Fruit fly (Drosophila melanogaster) whole organism, larva: Measurements from ENCODE around the gene Ubqn.

Source experiments
- noc ChIP-seq: fragments of 200-800 bp; sonication (Bioruptor generic); optimal IDR thresholded peaks from 3 replicates; lab custom pipeline; 2019; ENCODE audit warnings: missing biosample characterization, mild to moderate bottlenecking, missing genetic modification characterization, moderate library complexity

Ubqn gene

dm6 chrX:19665684-19666141 is 17.9 kb upstream of the Ubqn start:
- TF ChIP-seq noc (tag; lab: Kevin White, UChicago): peak; percentile 30

dm6 chrX:19666991-19667409 is 16.6 kb upstream of the Ubqn start, which contains the start of gene Zw:
Gene Zw, plus strand, starts transcription at chrX:19667252.
- peak; percentile 26 for TF ChIP-seq noc (tag; lab: Kevin White, UChicago)

DNA sequence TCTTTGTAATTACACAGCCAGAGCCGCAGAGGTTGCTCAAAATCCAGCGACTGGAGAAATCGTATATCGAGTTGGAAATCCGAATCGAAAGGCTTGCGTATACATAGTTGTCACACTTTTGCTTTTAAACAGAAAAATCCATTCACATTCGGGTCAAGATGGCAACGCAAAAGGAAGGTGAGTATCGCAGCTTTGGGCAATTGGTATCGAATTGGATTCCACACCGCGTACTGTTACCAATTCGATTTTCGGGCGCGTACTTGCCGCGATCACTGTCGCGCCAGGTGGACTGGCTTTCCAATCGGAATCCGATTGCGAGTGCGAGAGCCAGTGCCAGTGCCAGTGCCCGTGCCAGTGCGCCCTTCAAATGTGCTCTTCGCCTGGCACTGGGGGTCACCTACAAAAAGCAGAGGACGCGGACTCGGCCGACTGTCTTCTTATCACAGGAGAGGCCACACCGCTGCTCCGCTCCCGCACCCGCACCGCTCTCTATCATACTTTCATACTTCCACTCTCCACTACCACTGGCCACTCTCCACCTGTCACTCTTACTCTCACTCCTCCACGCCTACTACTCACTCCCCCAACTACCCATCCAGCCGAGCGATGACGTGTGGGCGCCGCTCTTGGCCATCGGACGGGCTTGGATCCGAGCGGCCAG is 16.0 kb upstream of the Ubqn start:
- TF ChIP-seq noc (tag; lab: Kevin White, UChicago): no peak

dm6 chrX:19668405-19668804 is 15.2 kb upstream of the Ubqn start:
- peak; percentile 99 for TF ChIP-seq noc (tag; lab: Kevin White, UChicago)

DNA sequence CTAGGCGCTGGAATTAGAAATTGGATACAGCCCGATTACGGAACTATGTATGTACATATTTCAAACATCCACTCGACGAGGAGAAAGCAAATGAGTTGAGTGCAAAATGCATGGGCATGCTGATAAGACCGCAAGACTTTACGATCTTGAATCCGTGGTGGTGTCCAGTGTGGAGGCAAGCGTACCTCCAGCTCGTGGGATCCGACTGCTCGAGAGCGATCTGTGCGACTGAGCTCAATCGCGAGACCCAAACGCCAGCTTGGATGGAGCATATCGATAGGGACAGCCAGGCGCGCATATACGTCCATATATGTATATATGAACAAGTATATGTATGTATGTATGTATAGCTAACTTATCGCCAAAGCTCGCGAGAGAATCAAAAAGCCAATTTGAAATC is 7.9 kb upstream of the Ubqn start, which contains the start of gene et:
et (minus strand) TSS at position 230 of the 400 bp plus-strand sequence.
- no peak for TF ChIP-seq noc (tag; lab: Kevin White, UChicago)

DNA sequence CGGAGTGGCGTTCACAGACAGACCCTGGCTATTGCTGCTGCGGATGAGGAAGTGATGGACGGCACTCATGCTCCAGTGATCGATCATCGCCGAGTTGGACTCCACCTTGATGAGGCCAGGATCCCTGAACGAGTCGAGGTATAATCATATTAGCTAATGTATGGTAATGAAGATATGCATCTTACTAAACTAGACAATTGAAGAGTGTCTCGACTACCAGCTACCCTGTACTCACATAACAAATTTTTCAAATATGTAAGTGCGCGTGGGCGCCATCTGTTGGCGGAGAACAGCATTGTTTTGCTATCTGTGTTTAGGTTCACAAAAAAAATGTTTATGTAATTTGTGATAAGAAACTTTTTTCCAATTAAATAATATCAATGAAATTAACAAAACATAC is 4.4 kb upstream of the Ubqn start:
- TF ChIP-seq noc (tag; lab: Kevin White, UChicago): no peak

- no peak for TF ChIP-seq noc (tag; lab: Kevin White, UChicago)
Observed at dm6 chrX:19684048-19684447, 440 bp downstream of the Ubqn start.

- no peak for TF ChIP-seq noc (tag; lab: Kevin White, UChicago)
Observed at dm6 chrX:19688848-19689247, 5.2 kb downstream of the Ubqn start, which contains the start of gene CG14227. Gene CG14227, minus strand, starts transcription at chrX:19688948.

DNA sequence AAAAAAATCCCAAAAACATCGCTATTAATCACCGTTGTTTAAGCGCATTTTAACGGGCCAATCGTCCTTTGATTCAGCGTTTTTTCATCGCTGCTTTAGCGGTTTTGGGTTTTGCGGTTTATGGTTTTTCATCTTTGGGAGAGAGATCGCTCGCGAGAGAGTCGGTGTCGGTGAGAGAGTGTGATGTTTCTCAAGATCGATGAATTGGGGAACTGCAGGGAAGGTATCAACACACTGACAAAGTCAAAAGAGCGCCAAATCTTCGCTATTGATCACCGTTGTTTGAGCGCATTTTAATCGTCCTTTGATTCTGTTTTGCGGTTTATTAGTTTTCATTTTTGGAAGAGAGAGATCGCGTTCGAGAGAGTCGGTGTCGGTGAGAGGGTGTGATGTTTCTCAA is 6.4 kb downstream of the Ubqn start:
- TF ChIP-seq noc (tag; lab: Kevin White, UChicago): no peak

DNA sequence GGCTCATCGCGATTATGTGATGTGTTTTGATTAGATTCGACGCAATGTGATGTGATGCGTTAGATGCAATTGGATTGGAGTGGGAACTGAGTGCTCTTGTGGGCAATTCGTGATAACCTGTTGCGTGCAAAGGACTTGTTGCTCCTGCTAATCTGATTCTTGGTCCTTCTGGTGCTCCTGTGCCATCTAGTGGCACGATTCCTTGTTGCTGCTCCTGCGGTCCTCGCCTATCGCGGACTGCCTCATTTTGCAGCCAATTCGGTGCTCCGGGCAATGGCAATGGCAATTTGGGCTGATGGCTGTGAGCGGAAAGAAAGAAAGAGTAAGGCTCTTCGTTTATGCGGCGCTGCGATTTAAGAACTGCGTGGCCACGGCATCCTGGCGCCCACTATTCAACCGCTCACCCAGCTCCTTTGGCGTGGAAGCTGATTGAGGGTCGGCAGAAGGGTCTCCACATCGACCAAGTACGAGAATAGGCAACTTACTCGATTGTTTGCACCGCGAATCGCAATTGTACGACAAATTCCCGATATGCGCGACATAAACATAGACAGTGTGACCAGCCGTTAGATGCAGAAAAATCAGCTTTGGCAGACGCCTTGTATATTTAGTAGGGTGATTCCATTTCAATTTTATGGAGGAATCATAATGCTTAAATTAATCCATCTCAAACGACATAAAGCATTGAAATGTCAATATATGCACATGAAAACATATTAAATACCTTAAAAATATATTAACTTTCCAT is 9.5 kb downstream of the Ubqn start, which contains the start of gene Mer:
Mer (minus strand) TSS at position 550 of the 748 bp plus-strand sequence.
- TF ChIP-seq noc (tag; lab: Kevin White, UChicago): peak; percentile 77

DNA sequence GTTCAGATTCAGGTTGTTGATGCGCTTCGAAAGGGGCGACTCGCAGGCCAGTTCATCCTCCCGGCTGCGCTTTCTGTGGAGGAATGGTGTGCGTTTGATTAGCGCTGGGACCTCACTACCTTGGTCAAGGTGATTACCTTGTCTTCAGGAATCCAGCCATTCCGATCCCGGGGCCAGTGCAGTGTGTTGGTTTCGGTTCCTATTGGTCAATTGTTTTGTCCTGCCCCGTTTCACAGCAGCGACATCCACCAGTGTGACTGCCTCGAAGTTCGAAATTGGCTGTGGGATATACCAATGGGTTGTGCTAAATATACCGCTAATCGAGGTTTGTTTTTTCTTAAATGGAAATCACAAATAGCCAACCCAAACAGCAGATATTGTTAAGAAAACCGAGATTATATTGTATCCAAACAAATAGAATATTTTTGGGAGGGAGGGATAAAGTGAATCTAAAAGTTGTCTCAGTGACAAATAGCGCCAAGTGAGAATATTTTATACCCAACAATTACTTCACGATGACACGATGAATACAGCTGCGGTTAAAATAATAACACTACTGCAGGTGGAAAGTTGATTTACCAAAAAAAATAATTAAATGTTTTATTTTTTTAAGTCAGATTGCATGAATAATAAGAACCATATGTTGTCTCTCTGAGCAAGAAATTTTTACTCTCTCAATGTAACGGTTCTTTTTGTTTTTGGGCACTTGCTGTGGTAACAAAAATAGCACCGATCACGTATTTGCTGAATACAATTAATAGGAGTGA is 11.4 kb downstream of the Ubqn start, which contains the start of gene CG14229:
CG14229 (minus strand) TSS at position 459 of the 767 bp plus-strand sequence.
- TF ChIP-seq noc (tag; lab: Kevin White, UChicago): no peak

DNA sequence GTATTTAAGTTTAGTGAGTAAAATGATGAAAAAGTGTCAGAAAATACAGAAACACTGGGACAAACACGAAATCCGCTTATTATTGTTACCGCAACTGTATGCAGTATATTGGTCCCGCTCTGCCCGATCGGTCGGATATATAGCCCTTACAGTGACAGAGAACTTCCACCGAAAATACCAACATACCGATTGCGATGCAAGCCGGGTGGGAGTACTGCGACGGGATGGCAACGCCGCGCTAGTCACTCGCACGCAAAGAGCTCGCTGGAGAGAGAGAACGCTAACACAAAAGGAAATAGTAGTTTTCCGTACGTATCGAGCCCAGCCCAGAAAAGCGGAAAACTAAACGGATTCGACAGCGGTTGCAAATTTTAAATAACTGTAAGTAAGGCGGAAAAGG is 13.2 kb downstream of the Ubqn start, which contains the start of gene Cdc42:
Cdc42 (plus strand) TSS at position 247 of the 400 bp plus-strand sequence.
- no peak for TF ChIP-seq noc (tag; lab: Kevin White, UChicago)

- TF ChIP-seq noc (tag; lab: Kevin White, UChicago): no peak
Observed at dm6 chrX:19697255-19697877, 13.8 kb downstream of the Ubqn start.

DNA sequence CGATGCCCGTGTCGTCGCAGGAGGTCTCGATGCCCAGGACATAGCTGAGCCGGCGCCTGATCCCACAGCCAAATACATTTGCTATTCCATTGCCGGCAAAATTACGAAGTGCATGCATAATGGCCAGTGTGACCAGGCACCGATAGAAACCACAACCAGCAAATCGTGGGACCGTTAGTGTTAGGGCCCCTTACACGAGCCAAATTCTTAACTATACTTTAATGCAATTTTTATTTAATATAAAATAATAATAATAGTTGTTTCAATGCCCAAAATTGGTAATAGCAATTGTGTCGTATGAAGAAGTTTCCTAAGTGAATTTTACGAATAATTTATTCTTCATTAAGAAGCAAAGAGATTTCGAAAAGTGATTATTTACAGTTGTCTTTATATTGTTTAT is 18.0 kb downstream of the Ubqn start, which contains the start of gene Tcs4:
Tcs4 (minus strand) TSS at position 145 of the 400 bp plus-strand sequence.
- no peak for TF ChIP-seq noc (tag; lab: Kevin White, UChicago)

DNA sequence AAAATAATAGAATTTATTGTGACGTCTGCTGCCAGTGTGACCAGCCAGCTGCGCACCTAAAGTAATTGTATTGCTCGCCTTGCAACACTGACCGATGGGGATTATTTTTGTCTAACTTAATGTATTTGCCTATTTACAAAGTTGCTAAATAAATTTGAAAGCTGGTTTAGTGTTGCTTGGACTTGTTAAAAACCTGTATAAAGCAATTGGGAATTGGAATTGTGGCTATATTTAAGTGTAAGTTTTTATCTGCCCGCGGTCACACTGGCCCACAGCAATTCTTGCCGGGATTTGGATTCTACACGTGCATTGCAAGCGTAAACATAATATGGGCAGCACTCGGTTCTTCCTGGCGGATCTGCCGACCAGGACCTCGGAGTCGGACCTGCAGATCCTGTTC is 20.5 kb downstream of the Ubqn start, which contains the start of the genes CG14230 and CG14232:
CG14230 (plus strand) TSS at position 94 of the 400 bp plus-strand sequence.
CG14232 (minus strand) TSS at position 177 of the 400 bp plus-strand sequence.
- peak; percentile 16 for TF ChIP-seq noc (tag; lab: Kevin White, UChicago)
